Worm (Caenorhabditis elegans) whole organism, mixed stage, embryonic: ENCODE measurements around the gene Y43F8C.13.

Experiments
- M03D4.4 ChIP-seq: sonication (generic microtip); optimal IDR thresholded peaks from 2 replicates; lab custom pipeline; 2017; ENCODE audit warnings: mild to moderate bottlenecking, missing genetic modification characterization, missing compliant biosample characterization
- bed-3 ChIP-seq: fragments of 200-800 bp; sonication (Bioruptor generic); optimal IDR thresholded peaks from 3 replicates; lab custom pipeline; 2018; ENCODE audit warnings: mild to moderate bottlenecking, missing genetic modification characterization, moderate library complexity, missing compliant biosample characterization
- blmp-1 ChIP-seq: fragments of 150-350 bp; optimal IDR thresholded peaks from 2 replicates; lab custom pipeline; 2014; ENCODE audit warnings: missing biosample characterization, missing genetic modification characterization
- ceh-39 ChIP-seq: fragments of 150-350 bp; optimal IDR thresholded peaks from 2 replicates; lab custom pipeline; 2014; ENCODE audit warnings: missing biosample characterization, missing genetic modification characterization
- ceh-43 ChIP-seq: fragments of 200-800 bp; sonication (Bioruptor generic); optimal IDR thresholded peaks from 2 replicates; lab custom pipeline; 2018; ENCODE audit warnings: mild to moderate bottlenecking, missing genetic modification characterization, moderate library complexity, missing compliant biosample characterization
- ceh-83 ChIP-seq: fragments of 200-800 bp; sonication (Bioruptor generic); optimal IDR thresholded peaks from 2 replicates; lab custom pipeline; 2018; ENCODE audit warnings: mild to moderate bottlenecking, missing genetic modification characterization, missing compliant biosample characterization
- ces-1 ChIP-seq: fragments of 150-350 bp; optimal IDR thresholded peaks from 2 replicates; lab custom pipeline; 2014; ENCODE audit warnings: missing biosample characterization, missing genetic modification reagents, missing genetic modification characterization
- cnd-1 ChIP-seq: fragments of 200-800 bp; sonication (Bioruptor generic); optimal IDR thresholded peaks from 2 replicates; lab custom pipeline; 2018; ENCODE audit warnings: mild to moderate bottlenecking, missing genetic modification characterization, missing compliant biosample characterization
- drap-1 ChIP-seq: fragments of 200-800 bp; sonication (Bioruptor generic); optimal IDR thresholded peaks from 3 replicates; lab custom pipeline; 2018; ENCODE audit warnings: mild to moderate bottlenecking, missing genetic modification characterization, missing compliant biosample characterization
- elt-1 ChIP-seq: sonication (generic microtip); optimal IDR thresholded peaks from 2 replicates; lab custom pipeline; 2017; ENCODE audit warnings: missing genetic modification characterization, mild to moderate bottlenecking, missing compliant biosample characterization, antibody characterized with exemption, moderate library complexity, borderline replicate concordance; ENCODE audit not compliant: insufficient read depth
- elt-3 ChIP-seq: fragments of 150-350 bp; optimal IDR thresholded peaks from 2 replicates; lab custom pipeline; 2014; ENCODE audit warnings: missing biosample characterization, missing genetic modification characterization
- flh-1 ChIP-seq: fragments of 200-800 bp; sonication (Bioruptor generic); optimal IDR thresholded peaks from 2 replicates; lab custom pipeline; 2018; ENCODE audit warnings: mild to moderate bottlenecking, missing genetic modification characterization, moderate library complexity, missing compliant biosample characterization
- ham-2 ChIP-seq: fragments of 200-800 bp; sonication (Bioruptor generic); optimal IDR thresholded peaks from 2 replicates; lab custom pipeline; 2018; ENCODE audit warnings: mild to moderate bottlenecking, missing genetic modification characterization, missing compliant biosample characterization
- hlh-1 ChIP-seq: fragments of 150-350 bp; optimal IDR thresholded peaks from 2 replicates; lab custom pipeline; 2014; ENCODE audit warnings: missing biosample characterization, missing genetic modification reagents, missing genetic modification characterization
- lin-13 ChIP-seq: fragments of 150-350 bp; optimal IDR thresholded peaks from 2 replicates; lab custom pipeline; 2014; ENCODE audit warnings: missing biosample characterization, missing genetic modification characterization
- lin-32 ChIP-seq: fragments of 200-800 bp; sonication (Bioruptor generic); optimal IDR thresholded peaks from 2 replicates; lab custom pipeline; 2018; ENCODE audit warnings: mild to moderate bottlenecking, missing genetic modification characterization, missing compliant biosample characterization
- lsy-2 ChIP-seq: fragments of 150-350 bp; optimal IDR thresholded peaks from 2 replicates; lab custom pipeline; 2014; ENCODE audit warnings: missing biosample characterization, missing genetic modification characterization
- mep-1 ChIP-seq: fragments of 150-350 bp; optimal IDR thresholded peaks from 2 replicates; lab custom pipeline; 2017; ENCODE audit warnings: missing biosample characterization, missing genetic modification reagents, missing genetic modification characterization, inconsistent platforms
- mls-2 ChIP-seq: sonication (generic microtip); optimal IDR thresholded peaks from 2 replicates; lab custom pipeline; 2016; ENCODE audit warnings: mild to moderate bottlenecking, missing genetic modification characterization, moderate library complexity, missing compliant biosample characterization
- nhr-12 ChIP-seq: fragments of 150-350 bp; optimal IDR thresholded peaks from 2 replicates; lab custom pipeline; 2014; ENCODE audit warnings: missing biosample characterization, missing genetic modification characterization
- nhr-2 ChIP-seq: fragments of 150-350 bp; optimal IDR thresholded peaks from 2 replicates; lab custom pipeline; 2014; ENCODE audit warnings: missing biosample characterization, missing genetic modification characterization
- nhr-237 ChIP-seq: fragments of 150-350 bp; optimal IDR thresholded peaks from 2 replicates; lab custom pipeline; 2014; ENCODE audit warnings: missing biosample characterization, missing genetic modification characterization
- nhr-28 ChIP-seq: fragments of 150-350 bp; optimal IDR thresholded peaks from 2 replicates; lab custom pipeline; 2014; ENCODE audit warnings: missing biosample characterization, missing genetic modification characterization
- nhr-76 ChIP-seq: sonication (generic microtip); optimal IDR thresholded peaks from 2 replicates; lab custom pipeline; 2017; ENCODE audit warnings: missing biosample characterization, missing genetic modification characterization
- sem-2 ChIP-seq: fragments of 200-800 bp; sonication (Bioruptor generic); optimal IDR thresholded peaks from 2 replicates; lab custom pipeline; 2018; ENCODE audit warnings: mild to moderate bottlenecking, missing genetic modification characterization, missing compliant biosample characterization
- snpc-4 ChIP-seq: fragments of 150-350 bp; optimal IDR thresholded peaks from 2 replicates; lab custom pipeline; 2014; ENCODE audit warnings: missing biosample characterization, missing genetic modification characterization
- sptf-1 ChIP-seq: sonication (generic microtip); optimal IDR thresholded peaks from 2 replicates; lab custom pipeline; 2017; ENCODE audit warnings: mild to moderate bottlenecking, missing genetic modification characterization, moderate library complexity, missing compliant biosample characterization
- unc-120 ChIP-seq: sonication (generic microtip); optimal IDR thresholded peaks from 2 replicates; lab custom pipeline; 2017; ENCODE audit warnings: missing genetic modification characterization, missing compliant biosample characterization; ENCODE audit not compliant: poor library complexity, severe bottlenecking
- unc-39 ChIP-seq: fragments of 150-350 bp; optimal IDR thresholded peaks from 2 replicates; lab custom pipeline; 2014; ENCODE audit warnings: missing biosample characterization, missing genetic modification characterization
- unc-62 ChIP-seq: fragments of 150-350 bp; optimal IDR thresholded peaks from 2 replicates; lab custom pipeline; 2014; ENCODE audit warnings: missing biosample characterization, missing genetic modification reagents, missing genetic modification characterization
- zip-8 ChIP-seq: fragments of 150-350 bp; optimal IDR thresholded peaks from 2 replicates; lab custom pipeline; 2014; ENCODE audit warnings: missing biosample characterization, missing genetic modification characterization

Y43F8C.13 gene

ce11 chrV:19724589-19724988 lies 27.4 kb upstream of the Y43F8C.13 start:
- TF ChIP-seq ces-1 (GFP tag; lab: Kevin White, UChicago) (peak; percentile 1), nhr-76 (tag; lab: Kevin White, UChicago) (no peak), drap-1 (no peak), ceh-39 (tag; lab: Kevin White, UChicago) (no peak)

- TF ChIP-seq ham-2 (GFP tag; lab: Kevin White, UChicago), result peak; percentile 40
- peak; percentile 53 for TF ChIP-seq sem-2 (GFP tag; lab: Kevin White, UChicago)
- no peak for TF ChIP-seq elt-1 (tag; lab: Kevin White, UChicago)
- TF ChIP-seq unc-62, result no peak
- peak; percentile 79 for TF ChIP-seq mls-2 (tag; lab: Kevin White, UChicago)
- TF ChIP-seq M03D4.4 (tag; lab: Kevin White, UChicago), result peak; percentile 76
- TF ChIP-seq unc-39 (tag; lab: Kevin White, UChicago), result no peak
- peak; percentile 71 for TF ChIP-seq lin-32 (GFP tag; lab: Kevin White, UChicago)
- peak; percentile 78 for TF ChIP-seq sptf-1
- TF ChIP-seq snpc-4 (tag; lab: Kevin White, UChicago), result no peak
- peak; percentile 56 for TF ChIP-seq bed-3
- TF ChIP-seq lin-13, result peak; percentile 18
- TF ChIP-seq flh-1, result no peak
- TF ChIP-seq drap-1, result peak; percentile 72
- no peak for TF ChIP-seq nhr-76 (tag; lab: Kevin White, UChicago)
- peak; percentile 45 for TF ChIP-seq unc-120 (tag; lab: Kevin White, UChicago)
- TF ChIP-seq ces-1 (GFP tag; lab: Kevin White, UChicago), result peak; percentile 28
- TF ChIP-seq cnd-1, result peak; percentile 70
- peak; percentile 83 for TF ChIP-seq ceh-83 (GFP tag; lab: Kevin White, UChicago)
- peak; percentile 63 for TF ChIP-seq ceh-43 (GFP tag; lab: Kevin White, UChicago)
Observed at ce11 chrV:19722881-19723280, 25.7 kb upstream of the Y43F8C.13 start.

- TF ChIP-seq ces-1 (GFP tag; lab: Kevin White, UChicago) (no peak), sptf-1 (no peak), elt-1 (tag; lab: Kevin White, UChicago) (no peak), snpc-4 (tag; lab: Kevin White, UChicago) (no peak), nhr-12 (tag; lab: Kevin White, UChicago) (no peak), zip-8 (no peak), lsy-2 (tag; lab: Kevin White, UChicago) (no peak), unc-62 (no peak), hlh-1 (no peak), lin-32 (GFP tag; lab: Kevin White, UChicago) (no peak)
Observed at ce11 chrV:19719253-19719652, 22.1 kb upstream of the Y43F8C.13 start, which contains the start of gene Y116F11A.6. Gene Y116F11A.6 (plus strand): TSS chrV:19719553.

- TF ChIP-seq elt-1 (tag; lab: Kevin White, UChicago) (no peak), mep-1 (tag; lab: Kevin White, UChicago) (no peak), ceh-83 (GFP tag; lab: Kevin White, UChicago) (no peak), flh-1 (no peak), hlh-1 (no peak), unc-39 (tag; lab: Kevin White, UChicago) (no peak), nhr-76 (tag; lab: Kevin White, UChicago) (no peak), zip-8 (no peak), nhr-28 (tag; lab: Kevin White, UChicago) (no peak), unc-62 (no peak), lin-13 (no peak), ceh-43 (GFP tag; lab: Kevin White, UChicago) (no peak)
- TF ChIP-seq, all 35 proteins: peak for 0
Observed at ce11 chrV:19718660-19719059, 21.5 kb upstream of the Y43F8C.13 start.

ce11 chrV:19717933-19718332 lies 20.7 kb upstream of the Y43F8C.13 start:
- TF ChIP-seq unc-62, result peak; percentile 86
- no peak for TF ChIP-seq ceh-83 (GFP tag; lab: Kevin White, UChicago)
- peak; percentile 21 for TF ChIP-seq hlh-1

- no peak for TF ChIP-seq hlh-1
- TF ChIP-seq lsy-2 (tag; lab: Kevin White, UChicago), result no peak
- no peak for TF ChIP-seq flh-1
- TF ChIP-seq ceh-39 (tag; lab: Kevin White, UChicago), result no peak
- TF ChIP-seq mep-1 (tag; lab: Kevin White, UChicago), result no peak
- no peak for TF ChIP-seq nhr-28 (tag; lab: Kevin White, UChicago)
- TF ChIP-seq cnd-1, result no peak
- no peak for TF ChIP-seq sptf-1
- no peak for TF ChIP-seq snpc-4 (tag; lab: Kevin White, UChicago)
- TF ChIP-seq M03D4.4 (tag; lab: Kevin White, UChicago), result no peak
- TF ChIP-seq elt-3 (tag; lab: Kevin White, UChicago), result no peak
- TF ChIP-seq ham-2 (GFP tag; lab: Kevin White, UChicago), result no peak
- no peak for TF ChIP-seq blmp-1 (tag; lab: Kevin White, UChicago)
- no peak for TF ChIP-seq nhr-2 (tag; lab: Kevin White, UChicago)
- no peak for TF ChIP-seq nhr-237 (tag; lab: Kevin White, UChicago)
- no peak for TF ChIP-seq unc-39 (tag; lab: Kevin White, UChicago)
Observed at ce11 chrV:19715847-19716246, 18.6 kb upstream of the Y43F8C.13 start, which contains the start of gene Y43F8C.17. Gene Y43F8C.17 (plus strand): TSS chrV:19716147.
